Worm (Caenorhabditis elegans) whole organism, early embryonic: ENCODE data around the gene mct-3.

Source experiments
- B0310.2 ChIP-seq: sonication (generic microtip); optimal IDR thresholded peaks from 2 replicates; lab custom pipeline; 2016; ENCODE audit warnings: mild to moderate bottlenecking, missing genetic modification characterization, missing compliant biosample characterization
- F13C5.2 ChIP-seq: sonication (generic microtip); optimal IDR thresholded peaks from 2 replicates; lab custom pipeline; 2017; ENCODE audit warnings: mild to moderate bottlenecking, missing genetic modification characterization, inconsistent platforms, missing compliant biosample characterization
- aly-1 ChIP-seq: sonication (generic microtip); optimal IDR thresholded peaks from 2 replicates; lab custom pipeline; 2016; ENCODE audit warnings: missing genetic modification characterization, missing compliant biosample characterization
- ama-1 ChIP-seq: fragments of 150-350 bp; optimal IDR thresholded peaks from 2 replicates; lab custom pipeline; 2014
- ceh-13 ChIP-seq: fragments of 200-800 bp; sonication (Bioruptor generic); optimal IDR thresholded peaks from 2 replicates; lab custom pipeline; 2018; ENCODE audit warnings: mild to moderate bottlenecking, missing genetic modification characterization, missing compliant biosample characterization
- ceh-36 ChIP-seq: sonication (generic microtip); optimal IDR thresholded peaks from 2 replicates; lab custom pipeline; 2016; ENCODE audit warnings: missing genetic modification characterization, inconsistent platforms, missing compliant biosample characterization
- ets-7 ChIP-seq: sonication (generic microtip); optimal IDR thresholded peaks from 2 replicates; lab custom pipeline; 2016; ENCODE audit warnings: missing genotype, missing genetic modification characterization, missing compliant biosample characterization
- flt-1 ChIP-seq: fragments of 200-800 bp; sonication (Bioruptor generic); IDR thresholded peaks from 2 replicates; pipeline ENCODE4 v1.3.6; 2022; ENCODE audit warnings: missing genetic modification characterization, missing compliant biosample characterization
- hmbx-1 ChIP-seq: sonication (generic microtip); optimal IDR thresholded peaks from 2 replicates; lab custom pipeline; 2016; ENCODE audit warnings: mild to moderate bottlenecking, missing genetic modification characterization, missing compliant biosample characterization
- hmg-4 ChIP-seq: fragments of 200-800 bp; sonication (Bioruptor generic); optimal IDR thresholded peaks from 2 replicates; lab custom pipeline; 2018; ENCODE audit warnings: mild to moderate bottlenecking, missing genetic modification characterization, missing compliant biosample characterization
- hnd-1 ChIP-seq: sonication (generic microtip); optimal IDR thresholded peaks from 2 replicates; lab custom pipeline; 2016; ENCODE audit warnings: missing genetic modification characterization, missing compliant biosample characterization
- pes-1 ChIP-seq: fragments of 200-800 bp; sonication (Bioruptor generic); IDR thresholded peaks from 2 replicates; pipeline ENCODE4 v1.3.6; 2022; ENCODE audit warnings: missing genetic modification reagents, missing genetic modification characterization, missing compliant biosample characterization
- scrt-1 ChIP-seq: fragments of 200-800 bp; sonication (Bioruptor generic); IDR thresholded peaks from 2 replicates; pipeline ENCODE4 v1.3.6; 2022; ENCODE audit warnings: missing genetic modification characterization, missing compliant biosample characterization
- sea-1 ChIP-seq: fragments of 200-800 bp; sonication (Bioruptor generic); conservative IDR thresholded peaks from 2 replicates; pipeline ENCODE4 v1.3.6; 2022; ENCODE audit warnings: missing genetic modification characterization, missing compliant biosample characterization
- tbx-11 ChIP-seq: fragments of 200-800 bp; sonication (Bioruptor generic); IDR thresholded peaks from 2 replicates; pipeline ENCODE4 v1.3.6; 2022; ENCODE audit warnings: missing genetic modification characterization, missing compliant biosample characterization
- tbx-37 ChIP-seq: fragments of 200-800 bp; sonication (Bioruptor generic); conservative IDR thresholded peaks from 2 replicates; pipeline ENCODE4 v1.3.6; 2022; ENCODE audit warnings: missing genetic modification reagents, missing genetic modification characterization, missing compliant biosample characterization
- tra-4 ChIP-seq: sonication (generic microtip); optimal IDR thresholded peaks from 2 replicates; lab custom pipeline; 2017; ENCODE audit warnings: missing genetic modification characterization, missing compliant biosample characterization

Gene mct-3

DNA sequence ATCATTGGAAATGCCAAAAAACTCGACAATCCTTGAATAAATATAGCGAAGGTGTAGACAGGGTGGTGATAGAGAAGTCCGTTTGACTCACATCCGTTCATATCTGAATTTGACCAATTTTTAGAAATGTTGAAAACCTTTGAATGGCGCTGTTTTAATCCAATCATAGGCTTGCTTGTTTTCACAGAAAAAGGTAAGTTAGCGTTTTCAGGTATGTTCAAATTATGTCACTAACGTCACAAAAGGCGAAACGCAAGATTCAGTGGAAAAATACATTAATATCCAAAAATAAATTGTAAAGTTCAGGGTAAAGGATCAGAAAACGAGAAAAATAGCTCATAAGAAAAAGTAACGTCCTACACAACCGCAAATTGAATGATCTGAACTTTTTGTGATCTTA lies 47.3 kb downstream of the mct-3 start, which contains the start of gene sra-38:
TSS of gene sra-38 (minus strand) at position 101 of the 400 bp plus-strand sequence.
- TF ChIP-seq flt-1 (GFP tag; lab: Robert Waterston, UW), result no peak
- TF ChIP-seq pes-1 (GFP tag; lab: Robert Waterston, UW), result no peak
- TF ChIP-seq hmbx-1, result no peak
- no peak for TF ChIP-seq tbx-37 (GFP tag; lab: Robert Waterston, UW)

DNA sequence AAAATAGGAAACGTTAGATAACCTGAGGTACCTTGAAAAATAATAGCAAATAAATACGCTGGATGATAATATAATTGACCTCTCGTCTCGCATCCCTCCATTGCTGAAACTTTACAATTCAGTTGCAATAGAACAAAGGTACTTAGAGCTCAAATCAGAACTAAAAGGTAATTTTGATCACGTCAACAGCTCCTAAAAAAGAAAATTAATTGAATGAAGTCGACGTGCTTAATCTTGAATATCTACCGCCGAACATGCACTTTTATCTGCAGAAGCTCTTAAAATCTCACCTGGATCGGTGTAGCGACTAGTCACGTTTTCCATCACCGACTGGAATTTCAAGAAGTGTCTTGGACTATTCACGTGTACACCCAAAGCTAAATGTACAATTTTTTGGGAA lies 50.6 kb downstream of the mct-3 start, which contains the start of gene sra-39:
TSS of gene sra-39 (minus strand) at position 101 of the 400 bp plus-strand sequence.
- TF ChIP-seq ceh-13 (GFP tag; lab: Kevin White, UChicago) (no peak), scrt-1 (GFP tag; lab: Robert Waterston, UW) (no peak), hmg-4 (GFP tag; lab: Kevin White, UChicago) (no peak), B0310.2 (tag; lab: Kevin White, UChicago) (no peak), ceh-36 (tag; lab: Kevin White, UChicago) (no peak), sea-1 (no peak)

DNA sequence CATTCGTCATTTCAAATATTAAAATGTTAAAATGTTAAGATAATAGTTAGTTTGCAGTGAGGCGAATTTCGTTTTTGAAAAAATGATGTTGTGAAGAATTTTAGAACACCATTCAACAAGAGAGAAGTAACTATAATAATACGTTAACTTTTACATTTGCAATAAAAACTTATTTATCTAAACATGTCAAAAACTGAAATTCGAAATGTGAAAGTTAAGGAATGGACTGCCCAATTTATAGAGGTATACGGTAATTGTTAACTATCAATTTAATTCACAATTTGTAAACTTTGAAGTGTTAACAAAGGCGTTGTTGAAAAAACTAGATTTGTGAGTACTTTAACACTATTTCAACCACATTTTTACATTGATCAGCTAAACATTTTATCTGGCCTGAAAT lies 51.1 kb downstream of the mct-3 start:
- no peak for TF ChIP-seq F13C5.2 (tag; lab: Kevin White, UChicago)
- no peak for TF ChIP-seq pes-1 (GFP tag; lab: Robert Waterston, UW)
- no peak for TF ChIP-seq hnd-1 (tag; lab: Kevin White, UChicago)
- no peak for TF ChIP-seq B0310.2 (tag; lab: Kevin White, UChicago)
- TF ChIP-seq tbx-11 (GFP tag; lab: Robert Waterston, UW), result no peak
- TF ChIP-seq aly-1 (tag; lab: Kevin White, UChicago), result no peak
- TF ChIP-seq ets-7 (tag; lab: Kevin White, UChicago), result no peak
- no peak for TF ChIP-seq hmg-4 (GFP tag; lab: Kevin White, UChicago)
- TF ChIP-seq tra-4, result no peak
- no peak for TF ChIP-seq ceh-13 (GFP tag; lab: Kevin White, UChicago)
- no peak for TF ChIP-seq hmbx-1
- TF ChIP-seq scrt-1 (GFP tag; lab: Robert Waterston, UW), result no peak
- no peak for TF ChIP-seq ceh-36 (tag; lab: Kevin White, UChicago)
- TF ChIP-seq flt-1 (GFP tag; lab: Robert Waterston, UW), result no peak
- no peak for TF ChIP-seq tbx-37 (GFP tag; lab: Robert Waterston, UW)
- TF ChIP-seq sea-1, result no peak
- TF ChIP-seq ama-1 (lab: Kevin White, UChicago), result no peak
